Worm (Caenorhabditis elegans) whole organism, young adult: ENCODE results near the gene sel-13.

Experiments
- B0261.1 ChIP-seq: sonication (generic microtip); optimal IDR thresholded peaks from 2 replicates; lab custom pipeline; 2016; ENCODE audit warnings: mild to moderate bottlenecking, missing genetic modification characterization, moderate library complexity, missing compliant biosample characterization
- C17E4.6 ChIP-seq: fragments of 200-800 bp; sonication (Bioruptor generic); IDR thresholded peaks from 2 replicates; pipeline ENCODE4 v1.3.6; 2022; ENCODE audit warnings: missing genetic modification reagents, missing genetic modification characterization, missing compliant biosample characterization
- F22D6.2 ChIP-seq: sonication (generic microtip); optimal IDR thresholded peaks from 2 replicates; lab custom pipeline; 2016; ENCODE audit warnings: mild to moderate bottlenecking, missing genetic modification characterization, missing compliant biosample characterization
- F37B4.10 ChIP-seq: fragments of 200-800 bp; sonication (Bioruptor generic); IDR thresholded peaks from 2 replicates; pipeline ENCODE4 v1.3.6; 2022; ENCODE audit warnings: missing genetic modification characterization, missing compliant biosample characterization
- Y53G8AR.9 ChIP-seq: fragments of 200-800 bp; sonication (Bioruptor generic); conservative IDR thresholded peaks from 2 replicates; pipeline ENCODE4 v1.3.6; 2022; ENCODE audit warnings: missing genetic modification reagents, missing genetic modification characterization, missing compliant biosample characterization
- Y79H2A.3 ChIP-seq: fragments of 200-800 bp; sonication (Bioruptor generic); conservative IDR thresholded peaks from 2 replicates; pipeline ENCODE4 v1.3.6; 2022; ENCODE audit warnings: missing genetic modification reagents, missing genetic modification characterization, missing compliant biosample characterization
- Y95B8A.8 ChIP-seq: fragments of 200-800 bp; sonication (Bioruptor generic); IDR thresholded peaks from 2 replicates; pipeline ENCODE4 v1.3.6; 2022; ENCODE audit warnings: missing genetic modification reagents, missing genetic modification characterization, missing compliant biosample characterization
- aptf-3 ChIP-seq: fragments of 200-800 bp; sonication (Bioruptor generic); IDR thresholded peaks from 2 replicates; pipeline ENCODE4 v1.3.6; 2022; ENCODE audit warnings: missing genetic modification characterization, missing compliant biosample characterization
- atf-7 ChIP-seq: sonication (generic microtip); optimal IDR thresholded peaks from 2 replicates; lab custom pipeline; 2017; ENCODE audit warnings: mild to moderate bottlenecking, missing genetic modification characterization, missing compliant biosample characterization
- athp-1 ChIP-seq: sonication (generic microtip); optimal IDR thresholded peaks from 2 replicates; lab custom pipeline; 2017; ENCODE audit warnings: mild to moderate bottlenecking, missing genetic modification characterization, missing compliant biosample characterization
- attf-5 ChIP-seq: fragments of 200-800 bp; sonication (Bioruptor generic); optimal IDR thresholded peaks from 2 replicates; lab custom pipeline; 2018; ENCODE audit warnings: mild to moderate bottlenecking, missing genetic modification characterization, missing compliant biosample characterization
- attf-6 ChIP-seq: fragments of 200-800 bp; sonication (Bioruptor generic); IDR thresholded peaks from 2 replicates; pipeline ENCODE4 v1.3.6; 2022; ENCODE audit warnings: missing genetic modification reagents, missing genetic modification characterization, missing compliant biosample characterization
- bed-1 ChIP-seq: fragments of 200-800 bp; sonication (Bioruptor generic); IDR thresholded peaks from 2 replicates; pipeline ENCODE4 v1.3.6; 2022; ENCODE audit warnings: missing genetic modification reagents, missing genetic modification characterization, missing compliant biosample characterization
- cebp-1 ChIP-seq, 2 experiments: fragments of 200-800 bp in 1 of 2; sonication (Bioruptor generic) in 1 of 2; sonication (generic microtip) in 1 of 2; IDR thresholded peaks in 1 of 2; optimal IDR thresholded peaks in 1 of 2; 2 replicates each; pipeline versions ENCODE4 v1.3.6 to Lab custom; 2017 to 2022; ENCODE audit warnings: missing compliant biosample characterization in 2 of 2, missing genetic modification characterization in 2 of 2, mild to moderate bottlenecking in 1 of 2, missing genetic modification reagents in 1 of 2, moderate library complexity in 1 of 2
- cebp-2 ChIP-seq: fragments of 200-800 bp; sonication (Bioruptor generic); IDR thresholded peaks from 2 replicates; pipeline ENCODE4 v1.3.6; 2022; ENCODE audit warnings: missing genetic modification characterization, missing compliant biosample characterization
- ceh-27 ChIP-seq: fragments of 200-800 bp; sonication (Bioruptor generic); optimal IDR thresholded peaks from 2 replicates; lab custom pipeline; 2018; ENCODE audit warnings: mild to moderate bottlenecking, missing genetic modification characterization, moderate library complexity, missing compliant biosample characterization
- ceh-40 ChIP-seq: fragments of 200-800 bp; sonication (Bioruptor generic); IDR thresholded peaks from 2 replicates; pipeline ENCODE4 v1.3.6; 2022; ENCODE audit warnings: missing genetic modification characterization, missing compliant biosample characterization
- ceh-58 ChIP-seq: fragments of 200-800 bp; sonication (Bioruptor generic); IDR thresholded peaks from 2 replicates; pipeline ENCODE4 v1.3.6; 2022; ENCODE audit warnings: missing genetic modification characterization, missing compliant biosample characterization
- dox-1 ChIP-seq: fragments of 200-800 bp; sonication (Bioruptor generic); IDR thresholded peaks from 2 replicates; pipeline ENCODE4 v1.3.6; 2022; ENCODE audit warnings: missing genetic modification reagents, missing genetic modification characterization, missing compliant biosample characterization
- egl-18 ChIP-seq: fragments of 200-800 bp; sonication (Bioruptor generic); IDR thresholded peaks from 2 replicates; pipeline ENCODE4 v1.3.6; 2022; ENCODE audit warnings: missing genetic modification reagents, missing genetic modification characterization, missing compliant biosample characterization
- ekl-4 ChIP-seq: fragments of 200-800 bp; sonication (Bioruptor generic); IDR thresholded peaks from 2 replicates; pipeline ENCODE4 v1.3.6; 2022; ENCODE audit warnings: missing genetic modification reagents, missing genetic modification characterization, missing compliant biosample characterization
- ets-4 ChIP-seq: fragments of 200-800 bp; sonication (Bioruptor generic); optimal IDR thresholded peaks from 2 replicates; lab custom pipeline; 2018; ENCODE audit warnings: mild to moderate bottlenecking, missing genetic modification characterization, missing compliant biosample characterization
- gei-17 ChIP-seq: fragments of 200-800 bp; sonication (Bioruptor generic); optimal IDR thresholded peaks from 2 replicates; lab custom pipeline; 2018; ENCODE audit warnings: mild to moderate bottlenecking, missing genetic modification characterization, missing compliant biosample characterization
- hmg-1.2 ChIP-seq: fragments of 200-800 bp; sonication (Bioruptor generic); IDR thresholded peaks from 2 replicates; pipeline ENCODE4 v1.3.6; 2022; ENCODE audit warnings: missing genetic modification reagents, missing genetic modification characterization, missing compliant biosample characterization
- lin-26 ChIP-seq: fragments of 200-800 bp; sonication (Bioruptor generic); IDR thresholded peaks from 2 replicates; pipeline ENCODE4 v1.3.6; 2022; ENCODE audit warnings: missing genetic modification reagents, missing genetic modification characterization, missing compliant biosample characterization
- lir-1 ChIP-seq: fragments of 200-800 bp; sonication (Bioruptor generic); conservative IDR thresholded peaks from 2 replicates; pipeline ENCODE4 v1.3.6; 2022; ENCODE audit warnings: missing genetic modification reagents, missing genetic modification characterization, missing compliant biosample characterization
- lsy-27 ChIP-seq: sonication (generic microtip); optimal IDR thresholded peaks from 2 replicates; lab custom pipeline; 2017; ENCODE audit warnings: missing genetic modification characterization, mild to moderate bottlenecking, missing compliant biosample characterization, antibody characterized with exemption, missing genotype, borderline replicate concordance; ENCODE audit not compliant: insufficient read depth
- madf-3 ChIP-seq: fragments of 200-800 bp; sonication (Bioruptor generic); IDR thresholded peaks from 2 replicates; pipeline ENCODE4 v1.3.6; 2022; ENCODE audit warnings: missing genetic modification reagents, missing genetic modification characterization, missing compliant biosample characterization
- madf-6 ChIP-seq: fragments of 200-800 bp; sonication (Bioruptor generic); IDR thresholded peaks from 2 replicates; pipeline ENCODE4 v1.3.6; 2022; ENCODE audit warnings: missing genetic modification reagents, missing genetic modification characterization, missing compliant biosample characterization
- madf-8 ChIP-seq: fragments of 200-800 bp; sonication (Bioruptor generic); conservative IDR thresholded peaks from 2 replicates; pipeline ENCODE4 v1.3.6; 2022; ENCODE audit warnings: missing genetic modification reagents, missing genetic modification characterization, missing compliant biosample characterization
- mcd-1 ChIP-seq: fragments of 200-800 bp; sonication (Bioruptor generic); IDR thresholded peaks from 2 replicates; pipeline ENCODE4 v1.3.6; 2022; ENCODE audit warnings: missing genetic modification reagents, missing genetic modification characterization, missing compliant biosample characterization
- mes-4 ChIP-seq: sonication (generic microtip); optimal IDR thresholded peaks from 2 replicates; lab custom pipeline; 2016; ENCODE audit warnings: missing genotype, missing genetic modification characterization, missing compliant biosample characterization
- nfyb-1 ChIP-seq: fragments of 200-800 bp; sonication (Bioruptor generic); IDR thresholded peaks from 2 replicates; pipeline ENCODE4 v1.3.6; 2022; ENCODE audit warnings: missing genetic modification reagents, missing genetic modification characterization, missing compliant biosample characterization
- nhr-179 ChIP-seq: sonication (generic microtip); optimal IDR thresholded peaks from 2 replicates; lab custom pipeline; 2016; ENCODE audit warnings: mild to moderate bottlenecking, missing genetic modification characterization, missing compliant biosample characterization
- rcor-1 ChIP-seq: fragments of 200-800 bp; sonication (Bioruptor generic); IDR thresholded peaks from 2 replicates; pipeline ENCODE4 v1.3.6; 2022; ENCODE audit warnings: missing genetic modification reagents, missing genetic modification characterization, missing compliant biosample characterization
- snpc-1.1 ChIP-seq: sonication (generic microtip); optimal IDR thresholded peaks from 2 replicates; lab custom pipeline; 2017; ENCODE audit warnings: missing genetic modification characterization, mild to moderate bottlenecking, missing compliant biosample characterization, antibody characterized with exemption, moderate library complexity, missing genotype, missing genetic modification reagents; ENCODE audit not compliant: insufficient read depth
- tlf-1 ChIP-seq: fragments of 200-800 bp; sonication (Bioruptor generic); optimal IDR thresholded peaks from 2 replicates; lab custom pipeline; 2018; ENCODE audit warnings: mild to moderate bottlenecking, missing genetic modification characterization, missing compliant biosample characterization
- zfh-2 ChIP-seq: fragments of 200-800 bp; sonication (Bioruptor generic); conservative IDR thresholded peaks from 2 replicates; pipeline ENCODE4 v1.3.6; 2022; ENCODE audit warnings: missing genetic modification reagents, missing genetic modification characterization, missing compliant biosample characterization
- ztf-18 ChIP-seq: sonication (generic microtip); optimal IDR thresholded peaks from 2 replicates; lab custom pipeline; 2016; ENCODE audit warnings: missing genotype, mild to moderate bottlenecking, missing genetic modification characterization, missing compliant biosample characterization
- ztf-22 ChIP-seq: fragments of 200-800 bp; sonication (Bioruptor generic); optimal IDR thresholded peaks from 2 replicates; lab custom pipeline; 2018; ENCODE audit warnings: mild to moderate bottlenecking, missing genetic modification characterization, moderate library complexity, missing compliant biosample characterization
- ztf-28 ChIP-seq: fragments of 200-800 bp; sonication (Bioruptor generic); IDR thresholded peaks from 2 replicates; pipeline ENCODE4 v1.3.6; 2022; ENCODE audit warnings: missing genetic modification reagents, missing genetic modification characterization, missing compliant biosample characterization
- ztf-3 ChIP-seq: fragments of 200-800 bp; sonication (Bioruptor generic); optimal IDR thresholded peaks from 2 replicates; lab custom pipeline; 2018; ENCODE audit warnings: mild to moderate bottlenecking, missing genetic modification characterization, missing compliant biosample characterization

sel-13 gene

ce11 chrIII:4653912-4654311, 46.1 kb downstream of the sel-13 start (continued):
- TF ChIP-seq gei-17 (GFP tag; lab: Kevin White, UChicago) (no peak), hmg-1.2 (GFP tag; lab: Robert Waterston, UW) (0 out of 2 replicates have a peak, but pooled peaks have one; percentile 9), aptf-3 (GFP tag; lab: Robert Waterston, UW) (0 out of 2 replicates have a peak, but pooled peaks have one; percentile 50), zfh-2 (GFP tag; lab: Robert Waterston, UW) (no peak), F22D6.2 (no peak), Y53G8AR.9 (GFP tag; lab: Robert Waterston, UW) (0 out of 2 replicates have a peak, but pooled peaks have one; percentile 61), ekl-4 (GFP tag; lab: Robert Waterston, UW) (peak; percentile 61; the same call in 1 of the 2 replicates), nfyb-1 (GFP tag; lab: Robert Waterston, UW) (peak; percentile 75), madf-6 (no peak), egl-18 (GFP tag; lab: Robert Waterston, UW) (0 out of 2 replicates have a peak, but pooled peaks have one; percentile 28)

ce11 chrIII:4653374-4653773, 46.6 kb downstream of the sel-13 start:
- 0 out of 2 replicates have a peak, but pooled peaks have one; percentile 16 for TF ChIP-seq cebp-1 (GFP tag; IDR thresholded peaks at IDR 0.05; lab: Robert Waterston, UW)
- TF ChIP-seq cebp-1 (tag; optimal IDR thresholded peaks at IDR 0.05; lab: Kevin White, UChicago) = peak; percentile 39
- no peak for TF ChIP-seq ztf-3
- peak; percentile 73; the same call in 1 of the 2 replicates for TF ChIP-seq Y53G8AR.9 (GFP tag; lab: Robert Waterston, UW)
- TF ChIP-seq Y79H2A.3 (GFP tag; lab: Robert Waterston, UW) = 0 out of 2 replicates have a peak, but pooled peaks have one; percentile 34
- 0 out of 2 replicates have a peak, but pooled peaks have one; percentile 4 for TF ChIP-seq bed-1 (GFP tag; lab: Robert Waterston, UW)
- TF ChIP-seq athp-1 = peak; percentile 17
- no peak for TF ChIP-seq lir-1 (GFP tag; lab: Robert Waterston, UW)
- TF ChIP-seq madf-3 (GFP tag; lab: Robert Waterston, UW) = 0 out of 2 replicates have a peak, but pooled peaks have one; percentile 65
- no peak for TF ChIP-seq attf-6 (GFP tag; lab: Robert Waterston, UW)
- TF ChIP-seq, all 124 proteins: peak for 6

- TF ChIP-seq snpc-1.1 (tag; lab: Kevin White, UChicago) (no peak), mcd-1 (0 out of 2 replicates have a peak, but pooled peaks have one; percentile 13), F37B4.10 (no peak), lin-26 (GFP tag; lab: Robert Waterston, UW) (no peak), tlf-1 (GFP tag; lab: Kevin White, UChicago) (no peak), mes-4 (tag; lab: Kevin White, UChicago) (no peak), dox-1 (GFP tag; lab: Robert Waterston, UW) (no peak), ceh-40 (GFP tag; lab: Robert Waterston, UW) (no peak), ekl-4 (GFP tag; lab: Robert Waterston, UW) (0 out of 2 replicates have a peak, but pooled peaks have one; percentile 58), ets-4 (GFP tag; lab: Kevin White, UChicago) (no peak), ztf-18 (tag; lab: Kevin White, UChicago) (no peak), lsy-27 (tag; lab: Kevin White, UChicago) (no peak), cebp-2 (GFP tag; lab: Robert Waterston, UW) (no peak), Y95B8A.8 (GFP tag; lab: Robert Waterston, UW) (no peak), F22D6.2 (no peak), ztf-28 (GFP tag; lab: Robert Waterston, UW) (no peak), C17E4.6 (GFP tag; lab: Robert Waterston, UW) (no peak), atf-7 (tag; lab: Kevin White, UChicago) (peak; percentile 20), nhr-179 (no peak), ceh-58 (GFP tag; lab: Robert Waterston, UW) (no peak), attf-6 (GFP tag; lab: Robert Waterston, UW) (no peak), madf-8 (GFP tag; lab: Robert Waterston, UW) (peak; percentile 100), madf-6 (peak; percentile 100), B0261.1 (tag; lab: Kevin White, UChicago) (no peak), attf-5 (GFP tag; lab: Kevin White, UChicago) (no peak), ztf-22 (GFP tag; lab: Kevin White, UChicago) (no peak), rcor-1 (GFP tag; lab: Robert Waterston, UW) (peak; percentile 43; the same call in 1 of the 2 replicates), ceh-27 (GFP tag; lab: Kevin White, UChicago) (no peak)
These were observed 50.0 kb downstream of the sel-13 start, which contains the start of gene ppm-2 for ce11 chrIII:4649811-4650544. Gene ppm-2, plus strand, starts transcription at chrIII:4650494.
